Fruit fly (Drosophila melanogaster) whole organism, embryonic: ENCODE measurements around the gene Agpat2.

ENCODE experiments used
- Bgb ChIP-seq: fragments of 200-800 bp; sonication (Bioruptor generic); IDR thresholded peaks from 2 replicates; pipeline ENCODE4 v1.3.6; 2022; ENCODE audit warnings: missing biosample characterization, missing genetic modification characterization; ENCODE audit not compliant: partially characterized antibody
- CG14667 ChIP-seq: fragments of 200-800 bp; sonication (Bioruptor generic); IDR thresholded peaks from 2 replicates; pipeline ENCODE4 v1.3.6; 2022; ENCODE audit warnings: missing biosample characterization, missing genetic modification characterization
- CG14860 ChIP-seq: fragments of 200-800 bp; sonication (Bioruptor generic); IDR thresholded peaks from 3 replicates; pipeline ENCODE4 v1.3.6; 2022; ENCODE audit warnings: missing biosample characterization, missing genetic modification characterization; ENCODE audit not compliant: partially characterized antibody
- CG31441 ChIP-seq: fragments of 200-800 bp; sonication (Bioruptor generic); IDR thresholded peaks from 2 replicates; pipeline ENCODE4 v1.3.6; 2022; ENCODE audit warnings: missing biosample characterization, missing genetic modification characterization
- CG4360 ChIP-seq: fragments of 200-800 bp; sonication (Bioruptor generic); IDR thresholded peaks from 2 replicates; pipeline ENCODE4 v1.3.6; 2022; ENCODE audit warnings: missing biosample characterization, missing genetic modification characterization
- bsh ChIP-seq, 2 experiments: fragments of 200-800 bp; sonication (Bioruptor generic); optimal IDR thresholded peaks; 2 replicates each; lab custom pipeline; 2017 to 2018; ENCODE audit warnings: mild to moderate bottlenecking in 2 of 2, missing biosample characterization in 2 of 2, missing genetic modification characterization in 2 of 2, moderate library complexity in 1 of 2
- h ChIP-seq: fragments of >200 bp; optimal IDR thresholded peaks from 2 replicates; lab custom pipeline; 2017
- jumu ChIP-seq: fragments of 200-800 bp; sonication (Bioruptor generic); optimal IDR thresholded peaks from 3 replicates; lab custom pipeline; 2016; ENCODE audit warnings: missing biosample characterization, missing genetic modification characterization
- pan ChIP-seq, 4 experiments: fragments of >200 bp in 3 of 4; fragments of 200-800 bp in 1 of 4; sonication (Bioruptor generic) in 1 of 4; optimal IDR thresholded peaks in 3 of 4; IDR thresholded peaks in 1 of 4; 2 replicates each; pipeline versions ENCODE4 v1.3.6 to Lab custom; 2017 to 2022; ENCODE audit warnings: missing biosample characterization in 2 of 4, missing genetic modification characterization in 2 of 4, mixed read lengths in 1 of 4
- prd ChIP-seq, 3 experiments: fragments of >200 bp in 2 of 3; fragments of 200-800 bp in 1 of 3; sonication (Bioruptor generic) in 1 of 3; optimal IDR thresholded peaks in 2 of 3; IDR thresholded peaks in 1 of 3; 2 replicates in 2 of 3; 3 replicates in 1 of 3; pipeline versions ENCODE4 v1.3.6 to Lab custom; 2017 to 2022; ENCODE audit warnings: missing biosample characterization in 1 of 3, missing genetic modification characterization in 1 of 3
- psq ChIP-seq: fragments of 200-800 bp; sonication (Bioruptor generic); optimal IDR thresholded peaks from 2 replicates; lab custom pipeline; 2017; ENCODE audit warnings: missing biosample characterization, missing genetic modification characterization
- pum ChIP-seq: fragments of 200-800 bp; sonication (Bioruptor generic); optimal IDR thresholded peaks from 2 replicates; lab custom pipeline; 2016; ENCODE audit warnings: missing biosample characterization, missing genetic modification characterization
- unpg ChIP-seq: fragments of 200-800 bp; sonication (Bioruptor generic); optimal IDR thresholded peaks from 3 replicates; lab custom pipeline; 2018; ENCODE audit warnings: missing biosample characterization, mild to moderate bottlenecking, missing genetic modification characterization, moderate library complexity
- vnd ChIP-seq: fragments of 200-800 bp; sonication (Bioruptor generic); IDR thresholded peaks from 3 replicates; pipeline ENCODE4 v1.3.6; 2022; ENCODE audit warnings: missing biosample characterization, missing genetic modification characterization; ENCODE audit not compliant: partially characterized antibody

dm6 chr2L:8399863-8400598, 63.8 kb downstream of the Agpat2 start, which contains the start of gene CG31898:
- TF ChIP-seq pan (optimal IDR thresholded peaks at IDR 0.05; lab: Kevin White, UChicago) (no peak), pan (GFP tag; optimal IDR thresholded peaks at IDR 0.05 in 1 of 2, IDR thresholded peaks at IDR 0.05 in 1 of 2) (no peak), jumu (GFP tag; lab: Kevin White, UChicago) (no peak), Bgb (no peak; the same call in 1 of the 2 replicates), CG14860 (GFP tag; lab: Robert Waterston, UW) (no peak), CG14667 (GFP tag; lab: Robert Waterston, UW) (no peak), vnd (GFP tag; lab: Robert Waterston, UW) (no peak), unpg (GFP tag; lab: Kevin White, UChicago) (no peak), bsh (GFP tag; optimal IDR thresholded peaks at IDR 0.05; lab: Kevin White, UChicago) (no peak), h (lab: Kevin White, UChicago) (no peak), CG4360 (no peak), prd (optimal IDR thresholded peaks at IDR 0.05; lab: Kevin White, UChicago) (no peak), prd (GFP tag; IDR thresholded peaks at IDR 0.05; lab: Robert Waterston, UW) (no peak), psq (no peak), CG31441 (no peak), pum (GFP tag; lab: Kevin White, UChicago) (no peak)
